Worm (Caenorhabditis elegans) whole organism, L4/young adult: ENCODE results near the gene C01G6.4.

Experiments
- W03F9.2 ChIP-seq: fragments of 150-350 bp; optimal IDR thresholded peaks from 2 replicates; lab custom pipeline; 2014; ENCODE audit warnings: missing biosample characterization, missing genetic modification characterization
- dao-5 ChIP-seq: sonication (generic microtip); optimal IDR thresholded peaks from 2 replicates; lab custom pipeline; 2016; ENCODE audit warnings: missing genotype, missing genetic modification characterization, moderate library complexity, missing compliant biosample characterization
- him-1 ChIP-seq: sonication (generic microtip); optimal IDR thresholded peaks from 2 replicates; lab custom pipeline; 2016; ENCODE audit warnings: missing genotype, missing genetic modification reagents, missing genetic modification characterization, missing compliant biosample characterization

ce11 chrII:9268983-9269382 is 3.9 kb downstream of the C01G6.4 start:
- no peak for TF ChIP-seq dao-5
- TF ChIP-seq him-1 (tag; lab: Kevin White, UChicago), result no peak
- no peak for TF ChIP-seq W03F9.2 (tag; lab: Kevin White, UChicago)
